Worm (Caenorhabditis elegans): ENCODE results near the gene tag-290.

DNA sequence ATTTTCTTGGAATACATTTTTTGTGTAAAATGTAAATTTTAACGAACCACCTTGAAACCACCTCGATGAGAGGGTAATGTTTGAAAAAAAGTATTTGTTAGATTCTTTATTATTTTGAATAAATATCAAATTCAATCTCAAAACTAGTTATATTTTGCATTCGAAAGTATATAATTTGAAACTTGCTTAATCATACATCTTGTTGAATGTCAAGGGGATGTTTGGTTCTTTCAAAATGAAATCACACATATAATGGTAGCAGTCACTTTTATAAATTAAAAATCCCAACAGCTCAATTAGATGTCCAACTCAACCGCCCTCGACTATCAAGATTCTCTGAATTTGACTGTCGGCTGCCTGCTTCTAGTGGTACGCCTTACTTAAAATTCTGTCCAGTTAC lies 48.5 kb upstream of the tag-290 start, which contains the start of gene srx-87:
- no peak for TF ChIP-seq gmeb-2 (tag; optimal IDR thresholded peaks at IDR 0.05)
- no peak for TF ChIP-seq ceh-48 (tag; optimal IDR thresholded peaks at IDR 0.05)
- TF ChIP-seq pax-1 (tag; optimal IDR thresholded peaks at IDR 0.05) = no peak
- TF ChIP-seq pha-4 (tag; optimal IDR thresholded peaks at IDR 0.05) = no peak
- no peak for TF ChIP-seq C08G9.2 (tag; optimal IDR thresholded peaks at IDR 0.05)
- TF ChIP-seq pqm-1 (tag; optimal IDR thresholded peaks at IDR 0.05) = no peak
- no peak for TF ChIP-seq fax-1 (tag; optimal IDR thresholded peaks at IDR 0.05)
- no peak for TF ChIP-seq ceh-18 (tag; optimal IDR thresholded peaks at IDR 0.05)
- TF ChIP-seq dmd-4 (tag; optimal IDR thresholded peaks at IDR 0.05; ENCODE audit: borderline replicate concordance) = no peak
- no peak for TF ChIP-seq npax-4 (tag; optimal IDR thresholded peaks at IDR 0.05)
- TF ChIP-seq ceh-9 (tag; optimal IDR thresholded peaks at IDR 0.05) = no peak
- no peak for TF ChIP-seq ama-1 (optimal IDR thresholded peaks at IDR 0.05)
